Worm (Caenorhabditis elegans) whole organism, mixed stage, embryonic: ENCODE data around the gene F35F10.5.

Experiments used
- M03D4.4 ChIP-seq: sonication (generic microtip); optimal IDR thresholded peaks from 2 replicates; lab custom pipeline; 2017; ENCODE audit warnings: mild to moderate bottlenecking, missing genetic modification characterization, missing compliant biosample characterization
- elt-1 ChIP-seq: sonication (generic microtip); optimal IDR thresholded peaks from 2 replicates; lab custom pipeline; 2017; ENCODE audit warnings: missing genetic modification characterization, mild to moderate bottlenecking, missing compliant biosample characterization, antibody characterized with exemption, moderate library complexity, borderline replicate concordance; ENCODE audit not compliant: insufficient read depth
- flh-1 ChIP-seq: fragments of 200-800 bp; sonication (Bioruptor generic); optimal IDR thresholded peaks from 2 replicates; lab custom pipeline; 2018; ENCODE audit warnings: mild to moderate bottlenecking, missing genetic modification characterization, moderate library complexity, missing compliant biosample characterization
- lin-13 ChIP-seq: fragments of 150-350 bp; optimal IDR thresholded peaks from 2 replicates; lab custom pipeline; 2014; ENCODE audit warnings: missing biosample characterization, missing genetic modification characterization
- nhr-28 ChIP-seq: fragments of 150-350 bp; optimal IDR thresholded peaks from 2 replicates; lab custom pipeline; 2014; ENCODE audit warnings: missing biosample characterization, missing genetic modification characterization
- pha-4 ChIP-seq: fragments of 150-350 bp; optimal IDR thresholded peaks from 2 replicates; lab custom pipeline; 2018; ENCODE audit warnings: missing biosample characterization, missing genetic modification reagents, missing genetic modification characterization
- snpc-4 ChIP-seq: fragments of 150-350 bp; optimal IDR thresholded peaks from 2 replicates; lab custom pipeline; 2014; ENCODE audit warnings: missing biosample characterization, missing genetic modification characterization
- zip-8 ChIP-seq: fragments of 150-350 bp; optimal IDR thresholded peaks from 2 replicates; lab custom pipeline; 2014; ENCODE audit warnings: missing biosample characterization, missing genetic modification characterization
- ztf-11 ChIP-seq: fragments of 150-350 bp; optimal IDR thresholded peaks from 2 replicates; lab custom pipeline; 2014; ENCODE audit warnings: missing biosample characterization, missing genetic modification characterization

The F35F10.5 gene

ce11 chrV:3333334-3333733 is 48.6 kb downstream of the F35F10.5 start, which contains the start of gene C17B7.5:
C17B7.5 (plus strand) TSS chrV:3333634.
- no peak for TF ChIP-seq M03D4.4 (tag; lab: Kevin White, UChicago)
- TF ChIP-seq nhr-28 (tag; lab: Kevin White, UChicago): no peak
- no peak for TF ChIP-seq flh-1 (GFP tag; lab: Kevin White, UChicago)
- no peak for TF ChIP-seq snpc-4 (tag; lab: Kevin White, UChicago)
- no peak for TF ChIP-seq zip-8 (tag; lab: Kevin White, UChicago)
- TF ChIP-seq pha-4 (tag; lab: Kevin White, UChicago): no peak
- no peak for TF ChIP-seq elt-1
- TF ChIP-seq lin-13: no peak
- TF ChIP-seq ztf-11 (tag; lab: Kevin White, UChicago): no peak
